Fruit fly (Drosophila melanogaster): ENCODE data around the gene Acsf3.

Acsf3 gene

DNA sequence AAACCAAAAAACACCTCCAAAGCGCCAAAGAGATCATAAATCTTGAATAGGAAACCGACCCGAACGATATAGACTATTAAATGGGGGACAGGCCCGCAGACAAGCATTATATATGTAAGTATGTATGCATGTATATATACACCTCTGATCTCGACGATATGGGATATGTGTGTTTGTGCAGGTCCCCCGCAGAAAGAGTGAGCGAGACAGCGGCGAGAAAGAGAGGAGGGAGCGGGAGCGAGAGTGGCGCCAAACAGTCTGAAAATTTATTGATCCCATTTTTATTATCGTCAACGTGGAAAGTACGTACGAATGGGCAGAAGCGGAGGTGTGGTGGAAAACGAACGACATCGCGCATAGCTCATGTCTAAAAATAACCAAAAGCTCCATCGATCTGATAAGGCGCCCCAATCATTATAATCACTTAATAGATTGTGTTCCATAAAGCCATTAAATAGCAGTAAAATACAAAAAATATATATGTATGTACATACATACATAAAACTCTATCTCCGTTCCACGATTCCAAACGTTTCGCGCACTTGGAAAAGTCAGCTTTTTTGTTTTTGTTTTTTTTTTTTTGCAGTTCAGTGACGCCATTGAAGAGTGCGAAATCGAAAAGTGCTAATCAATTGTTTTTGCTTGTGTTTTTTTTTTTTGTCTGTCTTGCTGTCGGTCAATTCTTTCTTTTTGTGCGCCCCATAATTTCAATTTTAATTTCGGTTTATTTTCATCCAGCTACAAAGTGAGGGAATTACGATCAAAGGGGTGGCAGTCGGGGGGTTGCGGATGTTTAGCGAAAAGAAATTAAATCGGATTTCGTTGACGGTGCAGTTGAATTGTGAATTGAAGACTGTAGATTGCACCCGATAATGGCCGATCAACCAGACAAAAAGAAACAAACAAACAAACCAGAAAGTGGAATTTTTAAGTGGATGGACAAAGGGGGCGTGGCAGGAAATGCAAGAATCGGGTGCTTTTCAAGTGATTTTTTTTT lies 11.3 kb upstream of the Acsf3 start (continued):
- peak; percentile 11 for TF ChIP-seq BtbVII (GFP tag; optimal IDR thresholded peaks at IDR 0.05)
- no peak for TF ChIP-seq CG11093 (GFP tag; IDR thresholded peaks at IDR 0.05)
- TF ChIP-seq Bgb (GFP tag; IDR thresholded peaks at IDR 0.05; ENCODE audit: partially characterized antibody): peak; percentile 11; the same call in 1 of the 2 replicates
- TF ChIP-seq Dek (tag; optimal IDR thresholded peaks at IDR 0.05): no peak
- peak; percentile 33 for TF ChIP-seq Deaf1 (tag; optimal IDR thresholded peaks at IDR 0.05)
- no peak for TF ChIP-seq amos (GFP tag; IDR thresholded peaks at IDR 0.05; ENCODE audit: partially characterized antibody)
- no peak for TF ChIP-seq lov (optimal IDR thresholded peaks at IDR 0.05)
- no peak for TF ChIP-seq lov (GFP tag; IDR thresholded peaks at IDR 0.05)
- no peak for TF ChIP-seq lola (GFP tag; optimal IDR thresholded peaks at IDR 0.05)
- TF ChIP-seq CG10366 (GFP tag; IDR thresholded peaks at IDR 0.05): no peak
- TF ChIP-seq dpn (GFP tag; optimal IDR thresholded peaks at IDR 0.05): no peak
- no peak for TF ChIP-seq D19B (GFP tag; optimal IDR thresholded peaks at IDR 0.05)
- no peak for TF ChIP-seq Ssrp (tag; optimal IDR thresholded peaks at IDR 0.05)
- TF ChIP-seq ERR (GFP tag; optimal IDR thresholded peaks at IDR 0.05): no peak
- 0 out of 2 replicates have a peak, but pooled peaks have one; percentile 14 for TF ChIP-seq Awh (GFP tag; IDR thresholded peaks at IDR 0.05)
- TF ChIP-seq CG18764 (GFP tag; optimal IDR thresholded peaks at IDR 0.05): no peak
- no peak for TF ChIP-seq Hsf (GFP tag; optimal IDR thresholded peaks at IDR 0.05)
- peak; percentile 25 for TF ChIP-seq Nf-YB (GFP tag; optimal IDR thresholded peaks at IDR 0.05)
- TF ChIP-seq peb (GFP tag; IDR thresholded peaks at IDR 0.05): no peak
- no peak for TF ChIP-seq tgo (GFP tag; IDR thresholded peaks at IDR 0.05)
- no peak for TF ChIP-seq Lpt (GFP tag; optimal IDR thresholded peaks at IDR 0.05)
- no peak for TF ChIP-seq CG7786 (GFP tag; optimal IDR thresholded peaks at IDR 0.05)
- no peak for TF ChIP-seq CG30403 (GFP tag; optimal IDR thresholded peaks at IDR 0.05)
- TF ChIP-seq dmrt11E (tag; optimal IDR thresholded peaks at IDR 0.05): no peak
- no peak for TF ChIP-seq pzg (GFP tag; optimal IDR thresholded peaks at IDR 0.05)
- no peak for TF ChIP-seq CG5245 (GFP tag; optimal IDR thresholded peaks at IDR 0.05)
- no peak for TF ChIP-seq Rfx (GFP tag; IDR thresholded peaks at IDR 0.05)
- no peak for TF ChIP-seq Mad (GFP tag; optimal IDR thresholded peaks at IDR 0.05)
- no peak for TF ChIP-seq CG6272 (GFP tag; IDR thresholded peaks at IDR 0.05)
- no peak for TF ChIP-seq CG2678 (tag; optimal IDR thresholded peaks at IDR 0.05)
- TF ChIP-seq abd-A (tag; optimal IDR thresholded peaks at IDR 0.05): peak; percentile 68
- no peak for TF ChIP-seq BEAF-32 (GFP tag; optimal IDR thresholded peaks at IDR 0.05)
- TF ChIP-seq CG10654 (GFP tag; optimal IDR thresholded peaks at IDR 0.05): no peak
- TF ChIP-seq en (GFP tag; optimal IDR thresholded peaks at IDR 0.05): no peak
- TF ChIP-seq emc (GFP tag; optimal IDR thresholded peaks at IDR 0.05): no peak
- no peak for TF ChIP-seq CG3726 (GFP tag; IDR thresholded peaks at IDR 0.05)
- TF ChIP-seq CG16863 (GFP tag; optimal IDR thresholded peaks at IDR 0.05): no peak
- no peak for TF ChIP-seq CG11398 (GFP tag; optimal IDR thresholded peaks at IDR 0.05)
- peak; percentile 42; the same call in 1 of the 2 replicates for TF ChIP-seq onecut (GFP tag; IDR thresholded peaks at IDR 0.05)
- TF ChIP-seq schlank (tag; optimal IDR thresholded peaks at IDR 0.05): no peak
- no peak for TF ChIP-seq zfh1 (GFP tag; IDR thresholded peaks at IDR 0.05)
- TF ChIP-seq Pdp1 (GFP tag; optimal IDR thresholded peaks at IDR 0.05): no peak
- TF ChIP-seq CrebB (tag; optimal IDR thresholded peaks at IDR 0.05): no peak
- TF ChIP-seq CG6254 (GFP tag; optimal IDR thresholded peaks at IDR 0.05): no peak
- no peak for TF ChIP-seq Xbp1 (GFP tag; optimal IDR thresholded peaks at IDR 0.05)
- no peak for TF ChIP-seq CG6813 (GFP tag; optimal IDR thresholded peaks at IDR 0.05)
- TF ChIP-seq Ptx1 (GFP tag; IDR thresholded peaks at IDR 0.05): no peak
- peak; percentile 2 for TF ChIP-seq run (tag; optimal IDR thresholded peaks at IDR 0.05)
- TF ChIP-seq Lhr (GFP tag; optimal IDR thresholded peaks at IDR 0.05): no peak
